Fruit fly (Drosophila melanogaster) whole organism, embryonic: ENCODE data around the gene Trm7-34.
A peak's percentile ranks its signal among the peaks of the same experiment; 100 is the strongest.

Source experiments
- Awh ChIP-seq: fragments of 200-800 bp; sonication (Bioruptor generic); IDR thresholded peaks from 2 replicates; pipeline ENCODE4, ENCODE4 v1.3.6; 2022; ENCODE audit warnings: missing biosample characterization, missing genetic modification characterization
- Bgb ChIP-seq: fragments of 200-800 bp; sonication (Bioruptor generic); IDR thresholded peaks from 2 replicates; pipeline ENCODE4 v1.3.6; 2022; ENCODE audit warnings: missing biosample characterization, missing genetic modification characterization; ENCODE audit not compliant: partially characterized antibody
- CG10147 ChIP-seq: fragments of 200-800 bp; sonication (Bioruptor generic); optimal IDR thresholded peaks from 2 replicates; lab custom pipeline; 2019; ENCODE audit warnings: missing biosample characterization, mild to moderate bottlenecking, missing genetic modification characterization, moderate library complexity
- CG11504 ChIP-seq: fragments of 200-800 bp; sonication (Bioruptor generic); optimal IDR thresholded peaks from 3 replicates; lab custom pipeline; 2019; ENCODE audit warnings: missing biosample characterization, mild to moderate bottlenecking, missing genetic modification characterization, moderate library complexity
- CG14014 ChIP-seq: fragments of 200-800 bp; sonication (Bioruptor generic); IDR thresholded peaks from 2 replicates; pipeline ENCODE4 v1.3.6; 2022; ENCODE audit warnings: missing biosample characterization, missing genetic modification characterization
- CG1529 ChIP-seq: fragments of 200-800 bp; sonication (Bioruptor generic); optimal IDR thresholded peaks from 3 replicates; lab custom pipeline; 2018; ENCODE audit warnings: missing biosample characterization, missing genetic modification characterization
- CG15696 ChIP-seq: fragments of 200-800 bp; sonication (Bioruptor generic); optimal IDR thresholded peaks from 2 replicates; lab custom pipeline; 2019; ENCODE audit warnings: missing biosample characterization, mild to moderate bottlenecking, missing genetic modification characterization, moderate library complexity
- CG18262 ChIP-seq: fragments of 200-800 bp; optimal IDR thresholded peaks from 3 replicates; lab custom pipeline; 2019; ENCODE audit warnings: missing biosample characterization, mild to moderate bottlenecking, missing genetic modification characterization, moderate library complexity
- CG18599 ChIP-seq: fragments of 200-800 bp; sonication (Bioruptor generic); optimal IDR thresholded peaks from 3 replicates; lab custom pipeline; 2017; ENCODE audit warnings: missing biosample characterization, missing genetic modification characterization, mild to moderate bottlenecking, moderate library complexity, missing genetic modification reagents
- CG2678 ChIP-seq: fragments of 200-800 bp; sonication (Bioruptor generic); optimal IDR thresholded peaks from 3 replicates; lab custom pipeline; 2019; ENCODE audit warnings: missing biosample characterization, mild to moderate bottlenecking, missing genetic modification characterization, moderate library complexity
- CG33557 ChIP-seq: fragments of 200-800 bp; sonication (Bioruptor generic); optimal IDR thresholded peaks from 2 replicates; lab custom pipeline; 2019; ENCODE audit warnings: missing biosample characterization, mild to moderate bottlenecking, missing genetic modification characterization, moderate library complexity
- CG3407 ChIP-seq: fragments of 200-800 bp; sonication (Bioruptor generic); optimal IDR thresholded peaks from 2 replicates; lab custom pipeline; 2018; ENCODE audit warnings: missing biosample characterization, mild to moderate bottlenecking, missing genetic modification characterization
- CG3726 ChIP-seq: fragments of 200-800 bp; sonication (Bioruptor generic); IDR thresholded peaks from 3 replicates; pipeline ENCODE4, ENCODE4 v1.3.6; 2022; ENCODE audit warnings: missing biosample characterization, missing genetic modification characterization
- CG4328 ChIP-seq: fragments of 200-800 bp; sonication (Bioruptor generic); optimal IDR thresholded peaks from 3 replicates; lab custom pipeline; 2017; ENCODE audit warnings: missing biosample characterization, missing genetic modification reagents, missing genetic modification characterization
- CG4360 ChIP-seq: fragments of 200-800 bp; sonication (Bioruptor generic); IDR thresholded peaks from 2 replicates; pipeline ENCODE4 v1.3.6; 2022; ENCODE audit warnings: missing biosample characterization, missing genetic modification characterization
- CG6272 ChIP-seq: fragments of 200-800 bp; sonication (Bioruptor generic); IDR thresholded peaks from 2 replicates; pipeline ENCODE4 v1.3.6; 2022; ENCODE audit warnings: missing biosample characterization, missing genetic modification characterization
- Dek ChIP-seq: fragments of 200-800 bp; sonication (Bioruptor generic); optimal IDR thresholded peaks from 3 replicates; lab custom pipeline; 2019; ENCODE audit warnings: missing biosample characterization, mild to moderate bottlenecking, missing genetic modification characterization, moderate library complexity
- Drgx ChIP-seq: fragments of 200-800 bp; sonication (Bioruptor generic); IDR thresholded peaks from 2 replicates; pipeline ENCODE4 v1.3.6; 2022; ENCODE audit warnings: missing biosample characterization, missing genetic modification characterization
- HLHmδ ChIP-seq: fragments of 200-800 bp; sonication (Bioruptor generic); optimal IDR thresholded peaks from 2 replicates; lab custom pipeline; 2018; ENCODE audit warnings: missing biosample characterization, mild to moderate bottlenecking, missing genetic modification characterization, moderate library complexity
- Hr78 ChIP-seq, 2 experiments: fragments of 200-800 bp in 1 of 2; fragments of >200 bp in 1 of 2; sonication (Bioruptor generic) in 1 of 2; optimal IDR thresholded peaks; 2 replicates each; lab custom pipeline; 2017 to 2019; ENCODE audit warnings: missing biosample characterization in 2 of 2, missing genetic modification characterization in 2 of 2, mild to moderate bottlenecking in 1 of 2, moderate library complexity in 1 of 2
- Kr ChIP-seq: fragments of 200-800 bp; sonication (Bioruptor generic); optimal IDR thresholded peaks from 2 replicates; lab custom pipeline; 2017; ENCODE audit warnings: missing biosample characterization, mild to moderate bottlenecking, missing genetic modification characterization
- Mad ChIP-seq: fragments of 200-800 bp; sonication (Bioruptor generic); optimal IDR thresholded peaks from 2 replicates; lab custom pipeline; 2016; ENCODE audit warnings: missing biosample characterization, missing genetic modification characterization
- Oaz ChIP-seq: fragments of 200-800 bp; sonication (Bioruptor generic); IDR thresholded peaks from 2 replicates; pipeline ENCODE4 v1.3.6; 2022; ENCODE audit warnings: missing biosample characterization, missing genetic modification characterization
- Poxn ChIP-seq: fragments of 200-800 bp; sonication (Bioruptor generic); IDR thresholded peaks from 2 replicates; pipeline ENCODE4 v1.3.6; 2022; ENCODE audit warnings: missing biosample characterization, missing genetic modification characterization
- Ptx1 ChIP-seq: fragments of 200-800 bp; sonication (Bioruptor generic); IDR thresholded peaks from 2 replicates; pipeline ENCODE4 v1.3.6; 2022; ENCODE audit warnings: missing biosample characterization, missing genetic modification characterization
- Sox100B ChIP-seq: fragments of 200-800 bp; sonication (Bioruptor generic); optimal IDR thresholded peaks from 3 replicates; lab custom pipeline; 2018; ENCODE audit warnings: missing biosample characterization, mild to moderate bottlenecking, missing genetic modification characterization
- TFAM ChIP-seq: fragments of 200-800 bp; sonication (Bioruptor generic); optimal IDR thresholded peaks from 2 replicates; lab custom pipeline; 2017; ENCODE audit warnings: missing biosample characterization, missing genetic modification characterization, inconsistent platforms
- btn ChIP-seq: fragments of 200-800 bp; sonication (Bioruptor generic); optimal IDR thresholded peaks from 2 replicates; lab custom pipeline; 2016; ENCODE audit warnings: missing biosample characterization, missing genetic modification characterization
- ci ChIP-seq: fragments of 200-800 bp; sonication (Bioruptor generic); IDR thresholded peaks from 3 replicates; pipeline ENCODE4 v1.3.6; 2022; ENCODE audit warnings: missing biosample characterization, missing genetic modification characterization
- dmrt11E ChIP-seq: fragments of 200-800 bp; sonication (Bioruptor generic); optimal IDR thresholded peaks from 3 replicates; lab custom pipeline; 2018; ENCODE audit warnings: missing biosample characterization, mild to moderate bottlenecking, missing genetic modification characterization, moderate library complexity
- grn ChIP-seq: fragments of 200-800 bp; sonication (Bioruptor generic); optimal IDR thresholded peaks from 3 replicates; lab custom pipeline; 2017; ENCODE audit warnings: missing biosample characterization, missing genetic modification characterization
- insv ChIP-seq, 2 experiments: fragments of 200-800 bp; sonication (Bioruptor generic); optimal IDR thresholded peaks; 3 replicates each; lab custom pipeline; 2016 to 2018; ENCODE audit warnings: missing biosample characterization in 2 of 2, missing genetic modification characterization in 2 of 2
- lbe ChIP-seq: fragments of 200-800 bp; sonication (Bioruptor generic); optimal IDR thresholded peaks from 2 replicates; lab custom pipeline; 2016; ENCODE audit warnings: missing biosample characterization, mild to moderate bottlenecking, missing genetic modification characterization
- lmd ChIP-seq: fragments of 200-800 bp; sonication (Bioruptor generic); IDR thresholded peaks from 2 replicates; pipeline ENCODE4 v1.3.6; 2022; ENCODE audit warnings: missing biosample characterization, missing genetic modification characterization
- lola ChIP-seq, 3 experiments: fragments of >200 bp in 2 of 3; fragments of 200-800 bp in 1 of 3; sonication (Bioruptor generic) in 1 of 3; optimal IDR thresholded peaks; 2 replicates each; lab custom pipeline; 2017 to 2019; ENCODE audit warnings: missing biosample characterization in 3 of 3, missing genetic modification characterization in 3 of 3, mild to moderate bottlenecking in 1 of 3, moderate library complexity in 1 of 3
- lov ChIP-seq, 2 experiments: fragments of 200-800 bp in 1 of 2; fragments of >200 bp in 1 of 2; sonication (Bioruptor generic) in 1 of 2; IDR thresholded peaks in 1 of 2; optimal IDR thresholded peaks in 1 of 2; 2 replicates in 1 of 2; 3 replicates in 1 of 2; pipeline versions ENCODE4 v1.3.6 to Lab custom; 2017 to 2022; ENCODE audit warnings: missing biosample characterization in 1 of 2, missing genetic modification characterization in 1 of 2
- nau ChIP-seq: fragments of 200-800 bp; sonication (Bioruptor generic); optimal IDR thresholded peaks from 3 replicates; lab custom pipeline; 2017; ENCODE audit warnings: missing biosample characterization, mild to moderate bottlenecking, missing genetic modification characterization, missing genetic modification reagents
- nom ChIP-seq: fragments of 200-800 bp; sonication (Bioruptor generic); optimal IDR thresholded peaks from 2 replicates; lab custom pipeline; 2017; ENCODE audit warnings: missing biosample characterization, missing genetic modification characterization, mild to moderate bottlenecking, moderate library complexity, missing genetic modification reagents
- odd ChIP-seq: fragments of 200-800 bp; sonication (Bioruptor generic); optimal IDR thresholded peaks from 2 replicates; lab custom pipeline; 2017; ENCODE audit warnings: missing biosample characterization, mild to moderate bottlenecking, missing genetic modification characterization
- otp ChIP-seq: fragments of 200-800 bp; sonication (Bioruptor generic); IDR thresholded peaks from 3 replicates; pipeline ENCODE4, ENCODE4 v1.3.6; 2022; ENCODE audit warnings: missing biosample characterization, missing genetic modification characterization
- pros ChIP-seq: fragments of 200-800 bp; sonication (Bioruptor generic); optimal IDR thresholded peaks from 3 replicates; lab custom pipeline; 2019; ENCODE audit warnings: missing biosample characterization, mild to moderate bottlenecking, missing genetic modification characterization, moderate library complexity
- row ChIP-seq: fragments of 200-800 bp; sonication (Bioruptor generic); IDR thresholded peaks from 3 replicates; pipeline ENCODE4 v1.3.6; 2022; ENCODE audit warnings: missing biosample characterization, missing genetic modification characterization
- sd ChIP-seq: fragments of 200-800 bp; sonication (Bioruptor generic); optimal IDR thresholded peaks from 3 replicates; lab custom pipeline; 2018; ENCODE audit warnings: missing biosample characterization, mild to moderate bottlenecking, missing genetic modification characterization, moderate library complexity
- slp2 ChIP-seq: fragments of 200-800 bp; sonication (Bioruptor generic); optimal IDR thresholded peaks from 2 replicates; lab custom pipeline; 2016; ENCODE audit warnings: missing biosample characterization, missing genetic modification characterization
- sqz ChIP-seq: fragments of 200-800 bp; sonication (Bioruptor generic); optimal IDR thresholded peaks from 3 replicates; lab custom pipeline; 2018; ENCODE audit warnings: missing biosample characterization, mild to moderate bottlenecking, missing genetic modification characterization
- sug ChIP-seq: fragments of 200-800 bp; optimal IDR thresholded peaks from 2 replicates; lab custom pipeline; 2019; ENCODE audit warnings: missing biosample characterization, mild to moderate bottlenecking, missing genetic modification characterization, moderate library complexity
- toy ChIP-seq: fragments of 200-800 bp; sonication (Bioruptor generic); IDR thresholded peaks from 2 replicates; pipeline ENCODE4 v1.3.6; 2022; ENCODE audit warnings: missing biosample characterization, missing genetic modification characterization
- trem ChIP-seq: fragments of 200-800 bp; optimal IDR thresholded peaks from 3 replicates; lab custom pipeline; 2019; ENCODE audit warnings: missing biosample characterization, mild to moderate bottlenecking, missing genetic modification characterization, moderate library complexity
- zf30C ChIP-seq: fragments of 200-800 bp; sonication (Bioruptor generic); optimal IDR thresholded peaks from 3 replicates; lab custom pipeline; 2018; ENCODE audit warnings: missing biosample characterization, mild to moderate bottlenecking, missing genetic modification characterization

Trm7-34 gene

dm6 chr3R:21176663-21177145 lies 43.0 kb upstream of the Trm7-34 start (continued):
- TF ChIP-seq Oaz (GFP tag; lab: Robert Waterston, UW): no peak
- TF ChIP-seq Hr78 (GFP tag; optimal IDR thresholded peaks at IDR 0.05; lab: Kevin White, UChicago): no peak
- TF ChIP-seq HLHmδ (GFP tag; lab: Kevin White, UChicago): no peak
- TF ChIP-seq Poxn (GFP tag; lab: Robert Waterston, UW): no peak
- TF ChIP-seq slp2 (GFP tag; lab: Kevin White, UChicago): no peak
- TF ChIP-seq otp (GFP tag; lab: Robert Waterston, UW): no peak; the same call in 2 of the 3 replicates
- TF ChIP-seq sqz (GFP tag; lab: Kevin White, UChicago): peak; percentile 26
- TF ChIP-seq CG1529 (GFP tag; lab: Kevin White, UChicago): no peak
- TF ChIP-seq zf30C: no peak
- TF ChIP-seq CG18599 (GFP tag; lab: Kevin White, UChicago): peak; percentile 76
- no peak for TF ChIP-seq TFAM (GFP tag; lab: Kevin White, UChicago)
- TF ChIP-seq sug (tag; lab: Kevin White, UChicago): no peak
- TF ChIP-seq pros: no peak
- TF ChIP-seq insv (GFP tag; optimal IDR thresholded peaks at IDR 0.05; lab: Kevin White, UChicago): no peak
- TF ChIP-seq nau (GFP tag; lab: Kevin White, UChicago): peak; percentile 5
- no peak for TF ChIP-seq Dek
- TF ChIP-seq Ptx1 (GFP tag; lab: Robert Waterston, UW): 0 out of 2 replicates have a peak, but pooled peaks have one; percentile 27
- no peak for TF ChIP-seq CG33557
- TF ChIP-seq CG18262 (tag; lab: Kevin White, UChicago): no peak
- TF ChIP-seq row (GFP tag; lab: Robert Waterston, UW): peak; percentile 39; the same call in 1 of the 3 replicates
- peak; percentile 47 for TF ChIP-seq nom (GFP tag; lab: Kevin White, UChicago)
- TF ChIP-seq Kr (GFP tag; lab: Kevin White, UChicago): no peak
- no peak for TF ChIP-seq CG6272 (GFP tag; lab: Robert Waterston, UW)
- no peak for TF ChIP-seq lola (GFP tag; optimal IDR thresholded peaks at IDR 0.05; lab: Kevin White, UChicago)
- TF ChIP-seq CG4360 (GFP tag; lab: Robert Waterston, UW): no peak
- TF ChIP-seq Awh (GFP tag; lab: Robert Waterston, UW): peak; percentile 50; the same call in 1 of the 2 replicates
- TF ChIP-seq CG10147 (GFP tag; lab: Kevin White, UChicago): no peak
- TF ChIP-seq ci (GFP tag; lab: Robert Waterston, UW): peak; percentile 50; the same call in 1 of the 3 replicates
- TF ChIP-seq Bgb (GFP tag; lab: Robert Waterston, UW): no peak
- no peak for TF ChIP-seq CG3726 (GFP tag; lab: Robert Waterston, UW)
- TF ChIP-seq Sox100B (GFP tag; lab: Kevin White, UChicago): peak; percentile 35
- peak; percentile 17 for TF ChIP-seq sd (tag; lab: Kevin White, UChicago)
- TF ChIP-seq CG4328 (GFP tag; lab: Kevin White, UChicago): peak; percentile 22
- TF ChIP-seq toy: peak; percentile 46; the same call in 1 of the 2 replicates
- TF ChIP-seq Mad (GFP tag; lab: Kevin White, UChicago): no peak
- TF ChIP-seq grn: no peak
- no peak for TF ChIP-seq lbe (GFP tag; lab: Kevin White, UChicago)
- TF ChIP-seq odd: peak; percentile 5
- peak; percentile 26 for TF ChIP-seq CG15696 (tag; lab: Kevin White, UChicago)
- TF ChIP-seq CG3407 (GFP tag; lab: Kevin White, UChicago): peak; percentile 43
- TF ChIP-seq Drgx (GFP tag; lab: Robert Waterston, UW): no peak
- no peak for TF ChIP-seq trem (tag; lab: Kevin White, UChicago)
- peak; percentile 37 for TF ChIP-seq lmd (GFP tag; lab: Robert Waterston, UW)
- peak; percentile 22; the same call in 1 of the 2 replicates for TF ChIP-seq CG14014
- TF ChIP-seq CG2678 (tag; lab: Kevin White, UChicago): peak; percentile 63
- TF ChIP-seq dmrt11E (tag; lab: Kevin White, UChicago): no peak
- TF ChIP-seq btn (GFP tag; lab: Kevin White, UChicago): no peak
- TF ChIP-seq CG11504 (tag; lab: Kevin White, UChicago): peak; percentile 28
- no peak for TF ChIP-seq lov (optimal IDR thresholded peaks at IDR 0.05; lab: Kevin White, UChicago)
- TF ChIP-seq lov (GFP tag; IDR thresholded peaks at IDR 0.05; lab: Robert Waterston, UW): no peak
